Worm (Caenorhabditis elegans) whole organism, mixed stage, embryonic: Measurements from ENCODE around the gene fzy-1.
A peak's percentile ranks its signal among the peaks of the same experiment; 100 is the strongest.
"Not testable (repeated sequence)": the region's sequence is repeated elsewhere in the genome, so short reads cannot be mapped to it uniquely, and the experiment has no call there.

ENCODE experiments used
- M03D4.4 ChIP-seq: sonication (generic microtip); optimal IDR thresholded peaks from 2 replicates; lab custom pipeline; 2017; ENCODE audit warnings: mild to moderate bottlenecking, missing genetic modification characterization, missing compliant biosample characterization
- bed-3 ChIP-seq: fragments of 200-800 bp; sonication (Bioruptor generic); optimal IDR thresholded peaks from 3 replicates; lab custom pipeline; 2018; ENCODE audit warnings: mild to moderate bottlenecking, missing genetic modification characterization, moderate library complexity, missing compliant biosample characterization
- blmp-1 ChIP-seq: fragments of 150-350 bp; optimal IDR thresholded peaks from 2 replicates; lab custom pipeline; 2014; ENCODE audit warnings: missing biosample characterization, missing genetic modification characterization
- ceh-39 ChIP-seq: fragments of 150-350 bp; optimal IDR thresholded peaks from 2 replicates; lab custom pipeline; 2014; ENCODE audit warnings: missing biosample characterization, missing genetic modification characterization
- ceh-43 ChIP-seq: fragments of 200-800 bp; sonication (Bioruptor generic); optimal IDR thresholded peaks from 2 replicates; lab custom pipeline; 2018; ENCODE audit warnings: mild to moderate bottlenecking, missing genetic modification characterization, moderate library complexity, missing compliant biosample characterization
- ceh-83 ChIP-seq: fragments of 200-800 bp; sonication (Bioruptor generic); optimal IDR thresholded peaks from 2 replicates; lab custom pipeline; 2018; ENCODE audit warnings: mild to moderate bottlenecking, missing genetic modification characterization, missing compliant biosample characterization
- ces-1 ChIP-seq: fragments of 150-350 bp; optimal IDR thresholded peaks from 2 replicates; lab custom pipeline; 2014; ENCODE audit warnings: missing biosample characterization, missing genetic modification reagents, missing genetic modification characterization
- cnd-1 ChIP-seq: fragments of 200-800 bp; sonication (Bioruptor generic); optimal IDR thresholded peaks from 2 replicates; lab custom pipeline; 2018; ENCODE audit warnings: mild to moderate bottlenecking, missing genetic modification characterization, missing compliant biosample characterization
- drap-1 ChIP-seq: fragments of 200-800 bp; sonication (Bioruptor generic); optimal IDR thresholded peaks from 3 replicates; lab custom pipeline; 2018; ENCODE audit warnings: mild to moderate bottlenecking, missing genetic modification characterization, missing compliant biosample characterization
- elt-1 ChIP-seq: sonication (generic microtip); optimal IDR thresholded peaks from 2 replicates; lab custom pipeline; 2017; ENCODE audit warnings: missing genetic modification characterization, mild to moderate bottlenecking, missing compliant biosample characterization, antibody characterized with exemption, moderate library complexity, borderline replicate concordance; ENCODE audit not compliant: insufficient read depth
- elt-3 ChIP-seq: fragments of 150-350 bp; optimal IDR thresholded peaks from 2 replicates; lab custom pipeline; 2014; ENCODE audit warnings: missing biosample characterization, missing genetic modification characterization
- flh-1 ChIP-seq: fragments of 200-800 bp; sonication (Bioruptor generic); optimal IDR thresholded peaks from 2 replicates; lab custom pipeline; 2018; ENCODE audit warnings: mild to moderate bottlenecking, missing genetic modification characterization, moderate library complexity, missing compliant biosample characterization
- ham-2 ChIP-seq: fragments of 200-800 bp; sonication (Bioruptor generic); optimal IDR thresholded peaks from 2 replicates; lab custom pipeline; 2018; ENCODE audit warnings: mild to moderate bottlenecking, missing genetic modification characterization, missing compliant biosample characterization
- hlh-1 ChIP-seq: fragments of 150-350 bp; optimal IDR thresholded peaks from 2 replicates; lab custom pipeline; 2014; ENCODE audit warnings: missing biosample characterization, missing genetic modification reagents, missing genetic modification characterization
- lin-13 ChIP-seq: fragments of 150-350 bp; optimal IDR thresholded peaks from 2 replicates; lab custom pipeline; 2014; ENCODE audit warnings: missing biosample characterization, missing genetic modification characterization
- lin-32 ChIP-seq: fragments of 200-800 bp; sonication (Bioruptor generic); optimal IDR thresholded peaks from 2 replicates; lab custom pipeline; 2018; ENCODE audit warnings: mild to moderate bottlenecking, missing genetic modification characterization, missing compliant biosample characterization
- lsy-2 ChIP-seq: fragments of 150-350 bp; optimal IDR thresholded peaks from 2 replicates; lab custom pipeline; 2014; ENCODE audit warnings: missing biosample characterization, missing genetic modification characterization
- mep-1 ChIP-seq: fragments of 150-350 bp; optimal IDR thresholded peaks from 2 replicates; lab custom pipeline; 2017; ENCODE audit warnings: missing biosample characterization, missing genetic modification reagents, missing genetic modification characterization, inconsistent platforms
- mls-2 ChIP-seq: sonication (generic microtip); optimal IDR thresholded peaks from 2 replicates; lab custom pipeline; 2016; ENCODE audit warnings: mild to moderate bottlenecking, missing genetic modification characterization, moderate library complexity, missing compliant biosample characterization
- nhr-12 ChIP-seq: fragments of 150-350 bp; optimal IDR thresholded peaks from 2 replicates; lab custom pipeline; 2014; ENCODE audit warnings: missing biosample characterization, missing genetic modification characterization
- nhr-2 ChIP-seq: fragments of 150-350 bp; optimal IDR thresholded peaks from 2 replicates; lab custom pipeline; 2014; ENCODE audit warnings: missing biosample characterization, missing genetic modification characterization
- nhr-237 ChIP-seq: fragments of 150-350 bp; optimal IDR thresholded peaks from 2 replicates; lab custom pipeline; 2014; ENCODE audit warnings: missing biosample characterization, missing genetic modification characterization
- nhr-28 ChIP-seq: fragments of 150-350 bp; optimal IDR thresholded peaks from 2 replicates; lab custom pipeline; 2014; ENCODE audit warnings: missing biosample characterization, missing genetic modification characterization
- nhr-76 ChIP-seq: sonication (generic microtip); optimal IDR thresholded peaks from 2 replicates; lab custom pipeline; 2017; ENCODE audit warnings: missing biosample characterization, missing genetic modification characterization
- pha-4 ChIP-seq: fragments of 150-350 bp; optimal IDR thresholded peaks from 2 replicates; lab custom pipeline; 2018; ENCODE audit warnings: missing biosample characterization, missing genetic modification reagents, missing genetic modification characterization
- sem-2 ChIP-seq: fragments of 200-800 bp; sonication (Bioruptor generic); optimal IDR thresholded peaks from 2 replicates; lab custom pipeline; 2018; ENCODE audit warnings: mild to moderate bottlenecking, missing genetic modification characterization, missing compliant biosample characterization
- snpc-4 ChIP-seq: fragments of 150-350 bp; optimal IDR thresholded peaks from 2 replicates; lab custom pipeline; 2014; ENCODE audit warnings: missing biosample characterization, missing genetic modification characterization
- sptf-1 ChIP-seq: sonication (generic microtip); optimal IDR thresholded peaks from 2 replicates; lab custom pipeline; 2017; ENCODE audit warnings: mild to moderate bottlenecking, missing genetic modification characterization, moderate library complexity, missing compliant biosample characterization
- tbx-8 ChIP-seq: fragments of 200-800 bp; sonication (Bioruptor generic); optimal IDR thresholded peaks from 2 replicates; lab custom pipeline; 2018; ENCODE audit warnings: mild to moderate bottlenecking, missing genetic modification characterization, moderate library complexity, missing compliant biosample characterization
- unc-120 ChIP-seq: sonication (generic microtip); optimal IDR thresholded peaks from 2 replicates; lab custom pipeline; 2017; ENCODE audit warnings: missing genetic modification characterization, missing compliant biosample characterization; ENCODE audit not compliant: poor library complexity, severe bottlenecking
- unc-39 ChIP-seq: fragments of 150-350 bp; optimal IDR thresholded peaks from 2 replicates; lab custom pipeline; 2014; ENCODE audit warnings: missing biosample characterization, missing genetic modification characterization
- unc-62 ChIP-seq: fragments of 150-350 bp; optimal IDR thresholded peaks from 2 replicates; lab custom pipeline; 2014; ENCODE audit warnings: missing biosample characterization, missing genetic modification reagents, missing genetic modification characterization
- zip-8 ChIP-seq: fragments of 150-350 bp; optimal IDR thresholded peaks from 2 replicates; lab custom pipeline; 2014; ENCODE audit warnings: missing biosample characterization, missing genetic modification characterization
- ztf-11 ChIP-seq: fragments of 150-350 bp; optimal IDR thresholded peaks from 2 replicates; lab custom pipeline; 2014; ENCODE audit warnings: missing biosample characterization, missing genetic modification characterization

The fzy-1 gene

ce11 chrII:5534939-5535338 is 34.4 kb downstream of the fzy-1 start, which contains the start of gene hlh-25:
Gene hlh-25, plus strand, starts transcription at chrII:5535239.
- TF ChIP-seq ceh-43 (GFP tag; lab: Kevin White, UChicago); lin-13 (tag; lab: Kevin White, UChicago); bed-3: not testable (repeated sequence)

- no peak for TF ChIP-seq snpc-4 (tag; lab: Kevin White, UChicago)
- no peak for TF ChIP-seq ham-2
- TF ChIP-seq elt-3 = no peak
Measured at ce11 chrII:5537078-5537477, 36.5 kb downstream of the fzy-1 start.

- TF ChIP-seq mls-2 (no peak), bed-3 (no peak), nhr-76 (tag; lab: Kevin White, UChicago) (no peak), elt-1 (tag; lab: Kevin White, UChicago) (no peak), unc-39 (no peak), ceh-39 (tag; lab: Kevin White, UChicago) (no peak), sem-2 (no peak), ceh-43 (GFP tag; lab: Kevin White, UChicago) (no peak), elt-3 (no peak), nhr-2 (tag; lab: Kevin White, UChicago) (no peak), M03D4.4 (tag; lab: Kevin White, UChicago) (no peak), ztf-11 (tag; lab: Kevin White, UChicago) (no peak), unc-62 (no peak), nhr-28 (no peak), ces-1 (no peak), hlh-1 (tag; lab: Kevin White, UChicago) (no peak), flh-1 (GFP tag; lab: Kevin White, UChicago) (no peak)
Measured at ce11 chrII:5537524-5537923, 37.0 kb downstream of the fzy-1 start, which contains the start of gene C17C3.11. Gene C17C3.11, plus strand, starts transcription at chrII:5537824.

ce11 chrII:5540113-5540512 is 39.5 kb downstream of the fzy-1 start, which contains the start of gene hlh-27:
Gene hlh-27, minus strand, starts transcription at chrII:5540213.
- TF ChIP-seq tbx-8 (GFP tag; lab: Kevin White, UChicago); sptf-1 (tag; lab: Kevin White, UChicago); unc-62: not testable (repeated sequence)

- no peak for TF ChIP-seq tbx-8 (GFP tag; lab: Kevin White, UChicago)
- TF ChIP-seq bed-3 = no peak
- TF ChIP-seq nhr-237 (tag; lab: Kevin White, UChicago) = no peak
- no peak for TF ChIP-seq lin-13 (tag; lab: Kevin White, UChicago)
- no peak for TF ChIP-seq ceh-83 (GFP tag; lab: Kevin White, UChicago)
- TF ChIP-seq nhr-12 (tag; lab: Kevin White, UChicago) = no peak
- no peak for TF ChIP-seq ztf-11 (tag; lab: Kevin White, UChicago)
- no peak for TF ChIP-seq ceh-39 (tag; lab: Kevin White, UChicago)
- TF ChIP-seq nhr-28 = no peak
- no peak for TF ChIP-seq ham-2
- no peak for TF ChIP-seq hlh-1 (tag; lab: Kevin White, UChicago)
- TF ChIP-seq snpc-4 (tag; lab: Kevin White, UChicago) = no peak
- TF ChIP-seq drap-1 = no peak
- TF ChIP-seq lin-32 (GFP tag; lab: Kevin White, UChicago) = no peak
- TF ChIP-seq elt-3 = no peak
- TF ChIP-seq M03D4.4 (tag; lab: Kevin White, UChicago) = no peak
- TF ChIP-seq zip-8 (tag; lab: Kevin White, UChicago) = no peak
- TF ChIP-seq lsy-2 (tag; lab: Kevin White, UChicago) = no peak
Measured at ce11 chrII:5541685-5542084, 41.1 kb downstream of the fzy-1 start, which contains the start of gene C17C3.24. Gene C17C3.24, minus strand, starts transcription at chrII:5541785.

ce11 chrII:5543476-5544144 is 43.0 kb downstream of the fzy-1 start:
- peak; percentile 92 for TF ChIP-seq nhr-237 (tag; lab: Kevin White, UChicago)
- no peak for TF ChIP-seq blmp-1 (tag; lab: Kevin White, UChicago)
- TF ChIP-seq flh-1 (GFP tag; lab: Kevin White, UChicago) = peak; percentile 29
- peak; percentile 78 for TF ChIP-seq lin-32 (GFP tag; lab: Kevin White, UChicago)
- peak; percentile 80 for TF ChIP-seq elt-3
- peak; percentile 94 for TF ChIP-seq unc-120 (tag; lab: Kevin White, UChicago)
- peak; percentile 92 for TF ChIP-seq pha-4 (tag; lab: Kevin White, UChicago)
- TF ChIP-seq lin-13 (tag; lab: Kevin White, UChicago) = peak; percentile 85
- peak; percentile 75 for TF ChIP-seq ham-2
- no peak for TF ChIP-seq nhr-76 (tag; lab: Kevin White, UChicago)
- TF ChIP-seq mep-1 (tag; lab: Kevin White, UChicago) = peak; percentile 96
- TF ChIP-seq sem-2 = peak; percentile 76
- peak; percentile 80 for TF ChIP-seq cnd-1 (tag; lab: Kevin White, UChicago)
- TF ChIP-seq nhr-2 (tag; lab: Kevin White, UChicago) = peak; percentile 86
- peak; percentile 93 for TF ChIP-seq ceh-83 (GFP tag; lab: Kevin White, UChicago)
- peak; percentile 89 for TF ChIP-seq drap-1
- peak; percentile 24 for TF ChIP-seq nhr-28
- no peak for TF ChIP-seq zip-8 (tag; lab: Kevin White, UChicago)
- TF ChIP-seq unc-62 = peak; percentile 89
- TF ChIP-seq sptf-1 (tag; lab: Kevin White, UChicago) = peak; percentile 93
- TF ChIP-seq ceh-39 (tag; lab: Kevin White, UChicago) = peak; percentile 74
- peak; percentile 99 for TF ChIP-seq ces-1
- TF ChIP-seq mls-2 = peak; percentile 95
- peak; percentile 83 for TF ChIP-seq ztf-11 (tag; lab: Kevin White, UChicago)
- peak; percentile 93 for TF ChIP-seq tbx-8 (GFP tag; lab: Kevin White, UChicago)
- peak; percentile 55 for TF ChIP-seq unc-39
- TF ChIP-seq snpc-4 (tag; lab: Kevin White, UChicago) = no peak
- peak; percentile 72 for TF ChIP-seq hlh-1 (tag; lab: Kevin White, UChicago)
